Fruit fly (Drosophila melanogaster): ENCODE measurements around the gene CG2129.

CG2129 gene

DNA sequence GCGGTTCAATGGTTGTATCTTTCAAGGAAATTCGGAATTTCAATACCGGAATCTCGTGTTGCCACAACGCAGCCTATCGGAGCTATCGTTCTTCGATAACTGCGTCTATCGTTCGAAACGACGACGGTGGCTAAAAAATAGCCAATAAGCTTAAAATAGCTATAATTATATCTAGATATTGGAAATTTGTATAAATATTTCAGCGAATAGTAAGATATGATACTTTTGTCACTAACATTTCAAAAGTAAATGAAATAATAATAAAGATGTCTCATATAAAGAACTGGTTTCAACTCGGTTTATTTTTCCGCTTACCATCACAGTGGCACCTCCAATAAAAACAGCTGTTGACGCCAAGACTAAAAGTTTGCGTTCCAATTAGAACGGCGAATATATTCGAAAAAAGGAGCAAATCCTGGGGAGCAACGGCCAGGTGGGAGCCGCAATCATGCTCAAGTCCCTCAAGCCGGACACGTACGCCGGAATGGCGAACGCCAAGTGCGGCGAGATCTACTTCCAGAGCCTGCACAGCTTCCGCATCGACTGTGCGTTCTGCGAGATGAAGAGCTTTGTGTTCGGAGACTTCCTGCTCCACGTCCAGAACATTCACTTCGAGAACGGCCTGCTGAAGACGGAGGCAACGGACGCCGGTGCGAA lies at the start of gene CG2129, which contains the start of gene alpha-PheRS:
Gene CG2129, plus strand, starts transcription at position 339 of the 657 bp plus-strand sequence.
Gene alpha-PheRS, minus strand, starts transcription at position 102 of the 657 bp plus-strand sequence.
- TF ChIP-seq psq (optimal IDR thresholded peaks at IDR 0.05) (no peak), Myc (optimal IDR thresholded peaks at IDR 0.05) (no peak), h (optimal IDR thresholded peaks at IDR 0.05) (no peak), Sin3A (optimal IDR thresholded peaks at IDR 0.05) (no peak), ttk (optimal IDR thresholded peaks at IDR 0.05) (no peak), insv (optimal IDR thresholded peaks at IDR 0.05) (no peak)

DNA sequence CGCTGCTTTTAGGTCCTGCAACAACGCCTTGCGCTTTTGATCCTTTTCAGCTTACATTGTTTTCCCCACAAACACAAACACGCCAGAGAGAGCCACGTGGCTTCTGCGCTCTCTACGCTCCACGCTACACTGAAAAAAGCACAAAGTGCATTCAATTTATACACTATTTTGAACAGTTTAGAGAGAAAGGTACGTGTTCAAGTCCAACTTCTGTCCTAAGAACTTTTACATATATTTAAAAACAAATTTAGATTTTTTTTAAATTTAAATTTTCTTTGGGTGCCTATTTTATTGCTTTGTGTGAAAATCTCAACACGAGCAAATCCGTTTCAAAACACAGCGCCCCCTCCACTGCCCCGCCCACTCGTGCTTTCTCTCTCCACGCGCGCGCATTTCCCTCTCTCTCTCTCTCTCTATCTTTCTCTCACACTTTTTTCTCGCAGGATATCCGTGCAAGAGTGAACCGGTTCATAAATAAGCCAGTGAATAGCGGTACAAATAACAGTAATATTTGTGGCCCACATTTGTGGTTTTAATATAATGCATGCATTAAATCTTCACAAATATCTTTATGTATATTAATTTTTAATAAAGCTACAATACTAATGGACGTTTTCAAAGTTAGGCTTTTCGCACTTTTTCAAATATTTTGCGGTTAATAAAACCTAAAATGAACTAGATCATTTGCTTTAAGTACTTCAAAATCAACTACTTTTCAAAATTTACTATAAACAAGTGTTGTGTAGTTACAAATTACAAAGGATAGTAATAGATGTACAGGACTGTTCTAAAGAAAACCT lies 45.4 kb upstream of the CG2129 start:
- TF ChIP-seq psq (optimal IDR thresholded peaks at IDR 0.05), result no peak
- no peak for TF ChIP-seq h (optimal IDR thresholded peaks at IDR 0.05)
- no peak for TF ChIP-seq Sin3A (optimal IDR thresholded peaks at IDR 0.05)
- TF ChIP-seq Myc (optimal IDR thresholded peaks at IDR 0.05), result no peak
- TF ChIP-seq ttk (optimal IDR thresholded peaks at IDR 0.05), result no peak
- no peak for TF ChIP-seq insv (optimal IDR thresholded peaks at IDR 0.05)

DNA sequence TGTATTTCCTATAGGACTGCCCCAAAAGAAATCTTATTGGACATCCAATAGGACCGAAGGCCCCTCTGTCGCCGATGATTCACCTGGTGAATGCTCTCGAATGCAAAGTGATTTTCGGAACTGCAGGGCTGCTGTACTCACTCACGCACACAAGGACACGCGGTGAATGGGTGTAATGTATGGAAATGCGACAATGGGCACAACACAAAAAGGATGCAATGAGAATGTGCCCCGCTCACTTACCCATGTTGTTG lies 44.9 kb upstream of the CG2129 start:
- TF ChIP-seq h (optimal IDR thresholded peaks at IDR 0.05) (no peak), Myc (optimal IDR thresholded peaks at IDR 0.05) (no peak)

DNA sequence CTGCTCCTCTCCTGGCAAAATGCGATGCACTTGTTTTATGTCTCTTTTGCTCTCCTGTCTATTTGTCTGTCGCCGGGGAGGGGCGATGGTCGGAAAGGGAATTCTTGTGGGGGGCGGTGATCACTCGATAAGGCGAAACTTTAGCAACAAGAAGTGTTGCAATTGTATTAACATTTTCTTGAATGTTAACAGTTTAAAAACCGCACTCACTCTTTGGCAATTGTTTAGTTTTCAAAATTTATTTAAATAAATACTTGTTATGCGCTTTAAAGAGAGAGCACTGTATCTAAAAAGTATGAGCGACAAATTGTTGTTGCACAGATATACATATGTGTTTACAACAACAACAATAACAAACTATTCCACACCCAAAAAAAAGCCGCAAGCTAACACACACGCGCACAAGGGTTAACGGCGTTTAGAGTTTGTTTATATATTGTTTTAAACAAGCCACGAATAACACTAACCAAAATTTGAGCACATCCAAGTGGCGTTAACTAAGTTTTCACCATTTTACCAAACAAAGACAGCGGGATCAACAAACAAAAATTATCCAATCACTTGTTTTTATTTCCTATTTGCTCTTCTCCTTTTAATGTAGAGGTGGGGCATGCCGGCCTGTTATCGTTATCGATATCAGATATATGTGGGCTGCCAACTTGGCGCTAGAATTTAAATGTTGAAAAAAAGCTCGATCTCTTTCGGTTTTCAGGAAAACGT lies 44.0 kb upstream of the CG2129 start, which contains the start of gene CG2258:
Gene CG2258, minus strand, starts transcription at position 617 of the 720 bp plus-strand sequence.
- TF ChIP-seq psq (optimal IDR thresholded peaks at IDR 0.05) (no peak), h (optimal IDR thresholded peaks at IDR 0.05) (no peak), Sin3A (optimal IDR thresholded peaks at IDR 0.05) (no peak), insv (optimal IDR thresholded peaks at IDR 0.05) (no peak)

DNA sequence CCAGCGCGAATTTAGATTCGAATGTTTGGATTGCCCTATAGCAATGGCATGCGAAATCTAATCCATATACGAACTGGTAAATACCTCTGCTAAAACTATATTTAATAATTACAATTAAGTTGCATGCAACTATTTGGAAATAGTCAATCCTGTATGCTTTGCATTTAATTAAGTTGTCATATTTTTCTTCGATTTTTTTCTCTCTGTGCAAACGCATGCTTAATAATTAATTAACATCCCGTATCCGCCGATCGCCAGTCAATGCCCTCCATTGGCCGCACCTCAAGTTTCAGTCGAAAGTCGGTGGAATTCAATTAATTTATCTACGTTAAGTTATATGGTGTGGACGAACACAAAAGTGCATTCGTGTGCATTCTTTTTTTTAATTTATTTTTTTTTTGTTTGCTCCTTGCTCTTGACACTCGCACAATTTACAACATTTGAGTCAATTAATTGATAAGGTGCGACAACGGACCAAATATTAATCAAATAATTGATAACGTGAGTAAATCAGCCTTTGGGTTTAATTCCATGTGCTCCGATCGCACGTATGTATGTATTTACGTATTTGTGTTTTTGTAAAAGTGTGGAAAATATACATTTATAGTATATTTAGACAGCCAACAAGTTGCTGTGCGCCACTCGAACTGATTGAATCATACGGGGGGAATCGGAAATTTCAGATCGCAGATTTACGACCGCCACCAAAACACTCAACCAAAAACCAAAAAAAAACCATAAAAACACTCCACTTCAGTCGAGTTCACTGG lies 39.2 kb upstream of the CG2129 start:
- TF ChIP-seq h (optimal IDR thresholded peaks at IDR 0.05) (no peak), psq (optimal IDR thresholded peaks at IDR 0.05) (no peak), ttk (optimal IDR thresholded peaks at IDR 0.05) (no peak), insv (optimal IDR thresholded peaks at IDR 0.05) (no peak), Sin3A (optimal IDR thresholded peaks at IDR 0.05) (no peak), Myc (optimal IDR thresholded peaks at IDR 0.05) (no peak)

DNA sequence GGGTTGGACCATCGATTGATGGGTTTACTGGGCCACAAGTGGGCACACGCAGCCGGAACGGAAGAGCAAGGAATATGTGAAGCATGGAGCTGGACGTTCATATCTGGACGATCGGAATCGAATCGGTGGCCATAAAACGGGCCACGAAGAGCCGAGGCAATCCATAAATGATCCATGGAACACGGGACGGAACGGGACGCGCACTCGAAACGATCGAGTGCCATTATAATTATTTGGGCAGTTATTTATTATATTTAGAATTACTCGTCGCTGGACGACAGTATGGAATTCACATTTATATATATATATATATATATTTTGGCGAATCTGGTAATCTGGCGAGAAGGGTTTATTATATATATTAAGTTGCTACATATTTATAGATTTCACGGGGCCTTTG lies 37.7 kb upstream of the CG2129 start:
- no peak for TF ChIP-seq ttk (optimal IDR thresholded peaks at IDR 0.05)
- no peak for TF ChIP-seq psq (optimal IDR thresholded peaks at IDR 0.05)

DNA sequence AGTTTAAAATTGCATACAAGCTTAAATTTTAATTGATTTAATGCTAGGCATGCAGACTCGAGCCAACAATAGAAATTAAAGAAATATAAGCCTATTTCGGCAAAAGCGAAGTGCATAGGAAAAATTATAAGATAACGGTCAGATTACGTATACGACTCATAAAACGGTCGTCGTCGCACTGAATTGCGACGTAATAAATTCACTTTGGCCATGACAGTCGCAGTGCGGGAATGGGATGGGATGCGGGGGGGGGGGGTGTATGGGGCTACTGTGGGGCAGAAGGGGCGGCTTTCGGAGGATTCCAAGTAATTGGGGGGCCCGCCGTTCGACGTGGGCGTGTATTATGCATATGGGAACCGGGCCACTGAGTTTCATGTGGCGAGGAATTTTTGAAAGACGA lies 34.7 kb upstream of the CG2129 start:
- TF ChIP-seq h (optimal IDR thresholded peaks at IDR 0.05) (no peak), insv (optimal IDR thresholded peaks at IDR 0.05) (no peak)

DNA sequence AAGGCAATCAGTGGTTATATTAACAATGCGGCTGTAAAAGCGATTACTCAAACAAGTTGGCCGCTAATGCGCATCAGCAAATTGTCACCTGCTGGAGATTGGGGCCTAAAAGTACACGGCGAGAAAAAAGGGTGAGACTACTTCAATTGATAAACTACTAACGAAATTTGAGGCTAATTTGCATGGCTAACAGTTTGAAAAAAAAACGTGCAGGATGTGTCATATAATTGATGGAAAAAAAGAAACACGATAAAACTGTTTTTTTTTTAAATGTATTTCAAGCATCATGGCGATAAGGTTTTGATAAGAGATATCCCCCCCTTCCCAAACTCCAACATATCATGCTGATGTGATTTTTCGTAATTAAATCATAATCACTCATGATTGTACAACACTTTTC lies 32.9 kb upstream of the CG2129 start:
- no peak for TF ChIP-seq ttk (optimal IDR thresholded peaks at IDR 0.05)
- TF ChIP-seq h (optimal IDR thresholded peaks at IDR 0.05), result no peak
- TF ChIP-seq Myc (optimal IDR thresholded peaks at IDR 0.05), result no peak
- TF ChIP-seq insv (optimal IDR thresholded peaks at IDR 0.05), result no peak

DNA sequence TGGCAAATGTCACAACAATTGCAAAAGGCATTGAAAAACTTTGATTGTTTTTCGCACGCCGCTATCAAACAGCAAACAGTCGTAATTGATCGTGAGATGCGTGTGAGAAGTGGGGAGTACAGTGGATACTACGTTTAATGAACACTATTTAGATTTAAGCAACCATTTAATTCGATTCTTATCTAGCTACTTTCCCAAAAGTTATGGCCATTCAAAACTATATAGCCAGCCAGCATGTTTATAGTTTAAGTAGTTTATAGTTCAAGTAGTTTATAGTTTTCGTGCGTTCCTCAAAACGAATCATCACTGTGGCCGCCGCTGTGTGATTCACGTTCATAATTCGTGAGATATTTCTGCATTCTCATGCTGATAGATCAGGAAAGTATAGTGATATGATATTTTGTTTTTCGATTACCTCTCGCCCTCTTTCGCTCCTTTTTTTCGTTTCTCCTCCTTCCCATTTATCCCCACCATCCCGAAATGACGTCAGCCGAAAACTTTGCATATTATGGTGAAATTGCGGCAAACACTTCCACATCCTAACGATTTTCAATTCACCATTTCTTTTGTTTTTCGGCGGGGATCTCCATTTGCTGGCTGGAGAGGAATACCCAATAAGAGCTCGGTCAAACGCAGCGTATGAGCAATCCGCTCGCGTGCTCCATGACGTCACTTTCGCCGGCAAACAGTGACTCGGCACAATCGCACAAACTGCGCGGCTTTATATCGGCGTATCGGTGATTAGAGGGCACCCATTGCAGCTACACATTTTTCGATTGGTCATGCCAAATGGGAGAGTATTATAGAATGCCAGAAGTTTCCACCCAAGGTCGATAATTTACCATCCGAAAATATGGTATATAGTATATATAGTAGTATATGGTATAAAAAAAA lies 32.0 kb upstream of the CG2129 start:
- no peak for TF ChIP-seq insv (optimal IDR thresholded peaks at IDR 0.05)
- TF ChIP-seq h (optimal IDR thresholded peaks at IDR 0.05), result no peak
- TF ChIP-seq Myc (optimal IDR thresholded peaks at IDR 0.05), result no peak
- no peak for TF ChIP-seq Sin3A (optimal IDR thresholded peaks at IDR 0.05)
- TF ChIP-seq psq (optimal IDR thresholded peaks at IDR 0.05), result no peak
- no peak for TF ChIP-seq ttk (optimal IDR thresholded peaks at IDR 0.05)

DNA sequence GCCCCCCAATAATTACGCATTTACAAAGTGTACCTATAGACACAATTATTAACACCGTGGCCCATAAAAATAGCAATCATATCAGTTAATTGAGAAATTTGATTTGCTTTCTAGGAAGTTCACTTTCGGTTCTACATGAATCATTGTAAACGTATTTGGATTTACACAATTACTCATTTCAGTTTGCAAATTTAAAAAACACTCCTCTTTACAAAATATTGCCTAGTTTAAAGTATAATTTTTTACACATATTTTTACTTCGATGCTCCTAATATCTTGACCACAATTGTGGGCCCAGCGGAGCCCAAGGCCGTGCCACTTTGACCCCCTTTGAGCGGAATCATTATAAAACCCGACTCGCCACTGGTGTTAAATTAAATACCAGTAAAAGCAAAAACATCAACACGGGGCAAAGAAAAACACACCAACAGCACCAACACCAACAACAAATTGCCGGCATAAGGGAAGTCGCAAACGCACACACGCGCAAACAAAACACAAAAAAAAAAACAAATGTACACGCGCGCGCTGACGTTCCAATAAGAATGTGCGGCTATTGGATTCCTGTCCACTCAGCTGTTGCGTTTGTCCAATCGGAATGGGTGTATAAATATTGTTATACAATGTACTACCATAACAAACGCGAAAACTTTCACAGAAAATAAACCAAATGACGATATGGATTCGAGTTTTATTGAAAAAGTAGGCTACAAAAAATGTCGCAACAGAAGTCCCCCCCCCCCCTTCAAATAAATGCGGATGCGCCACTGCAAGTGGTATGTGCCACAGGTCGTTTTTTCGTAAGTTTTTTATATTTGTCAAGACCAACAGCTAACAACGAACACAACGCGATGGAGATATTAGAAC lies 30.9 kb upstream of the CG2129 start:
- TF ChIP-seq insv (optimal IDR thresholded peaks at IDR 0.05) (no peak), Sin3A (optimal IDR thresholded peaks at IDR 0.05) (no peak), psq (optimal IDR thresholded peaks at IDR 0.05) (no peak), Myc (optimal IDR thresholded peaks at IDR 0.05) (no peak), h (optimal IDR thresholded peaks at IDR 0.05) (no peak)

DNA sequence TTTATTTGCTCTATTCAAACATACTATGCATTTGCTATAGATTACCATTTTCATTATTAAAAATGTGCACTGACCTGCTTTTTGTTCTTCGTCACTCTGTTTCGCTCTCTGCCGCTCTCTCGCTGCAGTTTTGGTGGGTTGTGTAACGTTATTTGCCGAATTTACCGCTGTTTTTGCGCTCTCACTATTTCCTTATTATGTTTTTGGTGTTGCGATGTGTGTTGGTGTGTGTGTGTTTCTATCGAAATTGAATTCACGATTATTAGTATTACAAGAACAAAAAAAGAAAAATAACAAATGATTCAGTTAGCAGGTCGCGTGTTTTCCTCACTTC lies 30.3 kb upstream of the CG2129 start:
- TF ChIP-seq psq (optimal IDR thresholded peaks at IDR 0.05), result no peak
- TF ChIP-seq h (optimal IDR thresholded peaks at IDR 0.05), result no peak
- no peak for TF ChIP-seq ttk (optimal IDR thresholded peaks at IDR 0.05)
- no peak for TF ChIP-seq Sin3A (optimal IDR thresholded peaks at IDR 0.05)
- no peak for TF ChIP-seq Myc (optimal IDR thresholded peaks at IDR 0.05)
- no peak for TF ChIP-seq insv (optimal IDR thresholded peaks at IDR 0.05)
